Worm (Caenorhabditis elegans): ENCODE data around the gene C06E2.1.

ce11 chrX:8854409-8854808 lies 20.2 kb downstream of the C06E2.1 start:
- TF ChIP-seq flt-1 (GFP tag; IDR thresholded peaks at IDR 0.05), result no peak
- TF ChIP-seq cog-1 (tag; optimal IDR thresholded peaks at IDR 0.05), result no peak

All from whole organism, midembryonic.